Worm (Caenorhabditis elegans) whole organism, L2 larva: Measurements from ENCODE around the gene hpo-10.

Experiments
- C34F6.9 ChIP-seq: fragments of 150-350 bp; optimal IDR thresholded peaks from 2 replicates; lab custom pipeline; 2014; ENCODE audit warnings: missing biosample characterization, missing genetic modification characterization
- F13H6.1 ChIP-seq: sonication (generic microtip); optimal IDR thresholded peaks from 2 replicates; lab custom pipeline; 2016; ENCODE audit warnings: missing genetic modification characterization, missing compliant biosample characterization
- R02D3.7 ChIP-seq: fragments of 150-350 bp; optimal IDR thresholded peaks from 2 replicates; lab custom pipeline; 2014; ENCODE audit warnings: missing biosample characterization, missing genetic modification characterization
- Y55F3AM.14 ChIP-seq: fragments of 200-800 bp; sonication (Bioruptor generic); optimal IDR thresholded peaks from 2 replicates; lab custom pipeline; 2018; ENCODE audit warnings: mild to moderate bottlenecking, missing genetic modification characterization, missing compliant biosample characterization
- ZK546.5 ChIP-seq: sonication (generic microtip); optimal IDR thresholded peaks from 2 replicates; lab custom pipeline; 2017; ENCODE audit warnings: missing biosample characterization, missing genetic modification characterization
- alr-1 ChIP-seq: fragments of 150-350 bp; optimal IDR thresholded peaks from 2 replicates; lab custom pipeline; 2014; ENCODE audit warnings: missing biosample characterization, missing genetic modification characterization
- aly-2 ChIP-seq: fragments of 150-350 bp; optimal IDR thresholded peaks from 2 replicates; lab custom pipeline; 2014; ENCODE audit warnings: missing biosample characterization, missing genetic modification characterization
- ama-1 ChIP-seq: fragments of 150-350 bp; optimal IDR thresholded peaks from 2 replicates; lab custom pipeline; 2018; ENCODE audit warnings: inconsistent platforms
- blmp-1 ChIP-seq: sonication (generic microtip); optimal IDR thresholded peaks from 2 replicates; lab custom pipeline; 2017; ENCODE audit warnings: missing genetic modification characterization, mild to moderate bottlenecking, missing compliant biosample characterization, antibody characterized with exemption, moderate library complexity; ENCODE audit not compliant: insufficient read depth
- ceh-16 ChIP-seq: fragments of 150-350 bp; optimal IDR thresholded peaks from 2 replicates; lab custom pipeline; 2014; ENCODE audit warnings: missing biosample characterization, missing genetic modification characterization
- ceh-82 ChIP-seq: fragments of 150-350 bp; optimal IDR thresholded peaks from 2 replicates; lab custom pipeline; 2014; ENCODE audit warnings: missing biosample characterization, missing genetic modification characterization
- crh-2 ChIP-seq: sonication (generic microtip); optimal IDR thresholded peaks from 2 replicates; lab custom pipeline; 2017; ENCODE audit warnings: missing biosample characterization, missing genetic modification characterization
- dmd-4 ChIP-seq: sonication (generic microtip); optimal IDR thresholded peaks from 2 replicates; lab custom pipeline; 2017; ENCODE audit warnings: missing biosample characterization, missing genetic modification characterization
- egl-27 ChIP-seq: sonication (generic microtip); optimal IDR thresholded peaks from 3 replicates; lab custom pipeline; 2017; ENCODE audit warnings: missing biosample characterization, missing genetic modification reagents, missing genetic modification characterization
- elt-1 ChIP-seq: fragments of 150-350 bp; optimal IDR thresholded peaks from 2 replicates; lab custom pipeline; 2014; ENCODE audit warnings: missing biosample characterization, missing genetic modification characterization
- elt-3 ChIP-seq: sonication (generic microtip); optimal IDR thresholded peaks from 2 replicates; lab custom pipeline; 2017; ENCODE audit warnings: missing biosample characterization, missing genetic modification characterization
- fos-1 ChIP-seq: fragments of 150-350 bp; optimal IDR thresholded peaks from 2 replicates; lab custom pipeline; 2014; ENCODE audit warnings: missing biosample characterization, missing genetic modification characterization
- gmeb-1 ChIP-seq: fragments of 150-350 bp; optimal IDR thresholded peaks from 2 replicates; lab custom pipeline; 2014; ENCODE audit warnings: missing biosample characterization, missing genetic modification characterization
- lin-11 ChIP-seq: fragments of 150-350 bp; sonication (generic microtip); optimal IDR thresholded peaks from 2 replicates; lab custom pipeline; 2014; ENCODE audit warnings: missing biosample characterization, missing genetic modification characterization, inconsistent platforms, mixed read lengths
- lin-13 ChIP-seq: fragments of 150-350 bp; optimal IDR thresholded peaks from 2 replicates; lab custom pipeline; 2014; ENCODE audit warnings: missing biosample characterization, missing genetic modification reagents, missing genetic modification characterization
- lin-39 ChIP-seq: fragments of 150-350 bp; optimal IDR thresholded peaks from 2 replicates; lab custom pipeline; 2014; ENCODE audit warnings: missing biosample characterization, missing genetic modification reagents, missing genetic modification characterization
- lsy-2 ChIP-seq, 2 experiments: fragments of 150-350 bp in 1 of 2; sonication (generic microtip) in 1 of 2; optimal IDR thresholded peaks; 2 replicates each; lab custom pipeline; 2014 to 2017; ENCODE audit warnings: missing biosample characterization in 2 of 2, missing genetic modification characterization in 2 of 2
- mab-5 ChIP-seq: fragments of 150-350 bp; optimal IDR thresholded peaks from 2 replicates; lab custom pipeline; 2014; ENCODE audit warnings: missing biosample characterization, missing genetic modification characterization
- mbf-1 ChIP-seq: sonication (generic microtip); optimal IDR thresholded peaks from 2 replicates; lab custom pipeline; 2017; ENCODE audit warnings: missing biosample characterization, missing genetic modification characterization
- mdl-1 ChIP-seq, 2 experiments: fragments of 150-350 bp in 1 of 2; sonication (generic microtip) in 1 of 2; optimal IDR thresholded peaks; 2 replicates each; lab custom pipeline; 2017; ENCODE audit warnings: missing biosample characterization in 2 of 2, missing genetic modification characterization in 2 of 2
- nhr-10 ChIP-seq: sonication (generic microtip); optimal IDR thresholded peaks from 2 replicates; lab custom pipeline; 2017; ENCODE audit warnings: missing biosample characterization, missing genetic modification characterization
- nhr-11 ChIP-seq: fragments of 150-350 bp; optimal IDR thresholded peaks from 2 replicates; lab custom pipeline; 2014; ENCODE audit warnings: missing biosample characterization, missing genetic modification characterization
- nhr-12 ChIP-seq: fragments of 150-350 bp; optimal IDR thresholded peaks from 2 replicates; lab custom pipeline; 2014; ENCODE audit warnings: missing biosample characterization, missing genetic modification characterization
- nhr-129 ChIP-seq: fragments of 150-350 bp; optimal IDR thresholded peaks from 2 replicates; lab custom pipeline; 2014; ENCODE audit warnings: missing biosample characterization, missing genetic modification characterization
- nhr-21 ChIP-seq: fragments of 150-350 bp; optimal IDR thresholded peaks from 2 replicates; lab custom pipeline; 2014; ENCODE audit warnings: missing biosample characterization, missing genetic modification characterization
- nhr-23 ChIP-seq: fragments of 150-350 bp; optimal IDR thresholded peaks from 2 replicates; lab custom pipeline; 2014; ENCODE audit warnings: missing biosample characterization, missing genetic modification reagents, missing genetic modification characterization
- nhr-237 ChIP-seq: fragments of 150-350 bp; optimal IDR thresholded peaks from 2 replicates; lab custom pipeline; 2014; ENCODE audit warnings: missing biosample characterization, missing genetic modification characterization
- nhr-25 ChIP-seq: fragments of 150-350 bp; sonication (generic microtip); optimal IDR thresholded peaks from 3 replicates; lab custom pipeline; 2014; ENCODE audit warnings: missing biosample characterization, missing genetic modification characterization
- nhr-6 ChIP-seq: fragments of 150-350 bp; optimal IDR thresholded peaks from 2 replicates; lab custom pipeline; 2014; ENCODE audit warnings: missing biosample characterization, missing genetic modification characterization
- nhr-77 ChIP-seq: fragments of 150-350 bp; optimal IDR thresholded peaks from 2 replicates; lab custom pipeline; 2014; ENCODE audit warnings: missing biosample characterization, missing genetic modification characterization
- peb-1 ChIP-seq: fragments of 150-350 bp; optimal IDR thresholded peaks from 2 replicates; lab custom pipeline; 2014; ENCODE audit warnings: missing biosample characterization, missing genetic modification characterization
- sem-4 ChIP-seq: fragments of 150-350 bp; optimal IDR thresholded peaks from 2 replicates; lab custom pipeline; 2014; ENCODE audit warnings: missing biosample characterization, missing genetic modification reagents, missing genetic modification characterization
- skn-1 ChIP-seq: sonication (generic microtip); optimal IDR thresholded peaks from 2 replicates; lab custom pipeline; 2017; ENCODE audit warnings: missing biosample characterization, missing genetic modification characterization
- sma-3 ChIP-seq: sonication (generic microtip); optimal IDR thresholded peaks from 2 replicates; lab custom pipeline; 2016; ENCODE audit warnings: missing genetic modification reagents, missing genetic modification characterization, missing compliant biosample characterization
- sma-9 ChIP-seq, 2 experiments: fragments of 150-350 bp in 1 of 2; sonication (generic microtip) in 1 of 2; optimal IDR thresholded peaks; 2 replicates each; lab custom pipeline; 2014 to 2016; ENCODE audit warnings: missing genetic modification characterization in 2 of 2, mild to moderate bottlenecking in 1 of 2, missing biosample characterization in 1 of 2, missing compliant biosample characterization in 1 of 2, missing genetic modification reagents in 1 of 2, moderate library complexity in 1 of 2
- snpc-4 ChIP-seq: fragments of 150-350 bp; optimal IDR thresholded peaks from 2 replicates; lab custom pipeline; 2014; ENCODE audit warnings: missing biosample characterization, missing genetic modification characterization
- unc-39 ChIP-seq: fragments of 150-350 bp; optimal IDR thresholded peaks from 2 replicates; lab custom pipeline; 2014; ENCODE audit warnings: missing biosample characterization, missing genetic modification characterization
- unc-55 ChIP-seq: fragments of 150-350 bp; sonication (generic microtip); optimal IDR thresholded peaks from 3 replicates; lab custom pipeline; 2014; ENCODE audit warnings: missing biosample characterization, missing genetic modification reagents, missing genetic modification characterization
- unc-62 ChIP-seq: fragments of 150-350 bp; optimal IDR thresholded peaks from 2 replicates; lab custom pipeline; 2014; ENCODE audit warnings: missing biosample characterization, missing genetic modification reagents, missing genetic modification characterization
- zag-1 ChIP-seq: fragments of 150-350 bp; optimal IDR thresholded peaks from 2 replicates; lab custom pipeline; 2014; ENCODE audit warnings: missing biosample characterization, missing genetic modification characterization
- ztf-1 ChIP-seq: fragments of 200-800 bp; sonication (Bioruptor generic); conservative IDR thresholded peaks from 2 replicates; pipeline ENCODE4 v1.3.6; 2022; ENCODE audit warnings: missing genetic modification characterization, missing compliant biosample characterization
- ztf-11 ChIP-seq: sonication (generic microtip); optimal IDR thresholded peaks from 2 replicates; lab custom pipeline; 2017; ENCODE audit warnings: missing biosample characterization, missing genetic modification characterization
- ztf-4 ChIP-seq: fragments of 150-350 bp; optimal IDR thresholded peaks from 2 replicates; lab custom pipeline; 2014; ENCODE audit warnings: missing biosample characterization, missing genetic modification characterization

The hpo-10 gene

DNA sequence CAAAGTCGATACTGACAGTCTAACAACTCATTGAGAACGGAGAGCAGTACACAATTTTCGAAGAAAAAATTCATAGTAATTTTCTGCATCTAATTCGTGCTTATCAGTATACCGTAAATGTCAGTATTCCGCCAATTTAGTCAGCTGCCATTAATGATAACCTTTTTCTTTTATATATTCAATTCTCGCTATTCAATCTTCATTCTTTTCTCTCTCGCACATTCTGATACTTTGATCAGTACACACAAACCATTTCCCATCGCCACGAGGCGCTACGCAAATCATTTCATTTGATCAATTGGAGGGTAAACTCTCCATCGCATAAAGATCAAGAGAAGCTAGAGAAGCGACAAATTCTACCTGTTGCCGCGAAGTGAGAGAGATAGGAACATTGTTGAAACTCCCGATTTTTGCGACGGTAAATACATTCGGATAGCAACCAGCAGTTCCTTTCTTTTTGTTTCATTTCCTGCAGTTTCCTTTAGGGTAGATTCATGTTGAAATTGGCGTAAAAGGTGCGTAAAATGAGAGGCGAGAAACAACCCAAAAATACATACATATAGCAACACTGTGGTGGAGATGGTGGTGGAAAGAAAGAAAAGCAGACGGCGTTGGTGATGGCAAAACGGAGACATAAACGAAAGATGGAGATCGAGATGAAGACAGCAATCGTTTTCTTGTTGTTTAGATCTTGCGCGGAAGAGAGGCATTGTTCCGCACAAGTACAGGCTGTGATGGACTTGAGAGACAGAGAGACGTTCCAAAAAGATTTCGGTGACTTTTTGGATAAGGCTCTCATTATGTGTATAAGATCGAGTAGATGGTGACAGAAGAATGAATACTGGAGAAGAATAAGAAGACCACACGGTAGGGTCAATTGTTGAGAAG lies 40.9 kb upstream of the hpo-10 start:
- TF ChIP-seq lsy-2 (tag; optimal IDR thresholded peaks at IDR 0.05; lab: Kevin White, UChicago), result peak in 1 of 2 experiments; percentile 58
- TF ChIP-seq fos-1 (tag; lab: Kevin White, UChicago), result peak; percentile 95
- no peak for TF ChIP-seq Y55F3AM.14 (GFP tag; lab: Kevin White, UChicago)
- peak; percentile 69 for TF ChIP-seq F13H6.1 (tag; lab: Kevin White, UChicago)
- peak; percentile 53 for TF ChIP-seq gmeb-1
- TF ChIP-seq crh-2 (tag; lab: Kevin White, UChicago), result peak; percentile 92
- no peak for TF ChIP-seq ztf-11 (tag; lab: Kevin White, UChicago)
- TF ChIP-seq sma-3, result peak; percentile 71
- no peak for TF ChIP-seq nhr-237 (tag; lab: Kevin White, UChicago)
- peak; percentile 96 for TF ChIP-seq elt-1 (tag; lab: Kevin White, UChicago)
- TF ChIP-seq nhr-77, result no peak
- TF ChIP-seq ceh-16 (tag; lab: Kevin White, UChicago), result peak; percentile 9
- TF ChIP-seq nhr-21 (tag; lab: Kevin White, UChicago), result peak; percentile 73
- no peak for TF ChIP-seq nhr-11
- no peak for TF ChIP-seq unc-55 (GFP tag; lab: Kevin White, UChicago)
- no peak for TF ChIP-seq lin-11
- no peak for TF ChIP-seq lin-39
- TF ChIP-seq ztf-4 (tag; lab: Kevin White, UChicago), result peak; percentile 24
- TF ChIP-seq mbf-1 (tag; lab: Kevin White, UChicago), result no peak
- TF ChIP-seq dmd-4 (tag; lab: Kevin White, UChicago), result no peak
- TF ChIP-seq alr-1 (tag; lab: Kevin White, UChicago), result no peak
- peak; percentile 72 for TF ChIP-seq egl-27 (tag; lab: Kevin White, UChicago)
- peak; percentile 73 for TF ChIP-seq ama-1 (lab: Kevin White, UChicago)
- no peak for TF ChIP-seq snpc-4 (tag; lab: Kevin White, UChicago)
- no peak for TF ChIP-seq ztf-1 (GFP tag; lab: Robert Waterston, UW)
- TF ChIP-seq R02D3.7 (tag; lab: Kevin White, UChicago), result no peak
- no peak for TF ChIP-seq nhr-10 (tag; lab: Kevin White, UChicago)
- no peak for TF ChIP-seq skn-1 (tag; lab: Kevin White, UChicago)
- TF ChIP-seq nhr-6 (tag; lab: Kevin White, UChicago), result no peak
- TF ChIP-seq elt-3 (tag; lab: Kevin White, UChicago), result no peak
- TF ChIP-seq ceh-82, result no peak
- TF ChIP-seq nhr-25 (tag; lab: Kevin White, UChicago), result peak; percentile 54
- TF ChIP-seq aly-2 (tag; lab: Kevin White, UChicago), result no peak
- peak; percentile 89 for TF ChIP-seq sma-9 (GFP tag; optimal IDR thresholded peaks at IDR 0.05; lab: Kevin White, UChicago)
- TF ChIP-seq sma-9 (tag; optimal IDR thresholded peaks at IDR 0.05; lab: Kevin White, UChicago), result no peak
- TF ChIP-seq sem-4 (tag; lab: Kevin White, UChicago), result no peak
- no peak for TF ChIP-seq unc-62 (GFP tag; lab: Kevin White, UChicago)
- TF ChIP-seq lin-13 (GFP tag; lab: Kevin White, UChicago), result no peak
- TF ChIP-seq mab-5 (tag; lab: Kevin White, UChicago), result no peak
- TF ChIP-seq nhr-23 (tag; lab: Kevin White, UChicago), result no peak
- TF ChIP-seq C34F6.9 (tag; lab: Kevin White, UChicago), result no peak
- TF ChIP-seq unc-39 (tag; lab: Kevin White, UChicago), result no peak
- no peak for TF ChIP-seq zag-1 (tag; lab: Kevin White, UChicago)
- TF ChIP-seq nhr-12 (tag; lab: Kevin White, UChicago), result no peak
- TF ChIP-seq mdl-1 (tag; optimal IDR thresholded peaks at IDR 0.05; lab: Kevin White, UChicago), result peak; percentile 60 to 72
- no peak for TF ChIP-seq peb-1 (tag; lab: Kevin White, UChicago)
- peak; percentile 36 for TF ChIP-seq blmp-1
- peak; percentile 62 for TF ChIP-seq nhr-129 (tag; lab: Kevin White, UChicago)
- TF ChIP-seq ZK546.5 (tag; lab: Kevin White, UChicago), result no peak
